Fruit fly (Drosophila melanogaster) whole organism, prepupa: ENCODE data around the gene CG7179.

Experiments
- CG10669 ChIP-seq: fragments of 200-800 bp; sonication (Bioruptor generic); optimal IDR thresholded peaks from 3 replicates; lab custom pipeline; 2018; ENCODE audit warnings: missing biosample characterization, mild to moderate bottlenecking, missing genetic modification characterization, moderate library complexity
- CG11294 ChIP-seq: fragments of 200-800 bp; sonication (Bioruptor generic); IDR thresholded peaks from 2 replicates; pipeline ENCODE4 v1.3.6; 2022; ENCODE audit warnings: missing biosample characterization, missing genetic modification characterization
- CG11762 ChIP-seq: fragments of 200-800 bp; sonication (Bioruptor generic); optimal IDR thresholded peaks from 3 replicates; lab custom pipeline; 2016; ENCODE audit warnings: missing biosample characterization, missing genetic modification characterization; ENCODE audit not compliant: insufficient read depth
- CG15336 ChIP-seq: fragments of 200-800 bp; sonication (Bioruptor generic); IDR thresholded peaks from 2 replicates; pipeline ENCODE4 v1.3.6; 2022; ENCODE audit warnings: missing biosample characterization, missing genetic modification characterization
- CG3032 ChIP-seq: fragments of 200-800 bp; optimal IDR thresholded peaks from 2 replicates; lab custom pipeline; 2019; ENCODE audit warnings: missing biosample characterization, mild to moderate bottlenecking, missing genetic modification characterization, moderate library complexity
- CG31627 ChIP-seq: fragments of 200-800 bp; sonication (Bioruptor generic); optimal IDR thresholded peaks from 3 replicates; lab custom pipeline; 2016; ENCODE audit warnings: missing biosample characterization, missing genetic modification characterization
- CG34406 ChIP-seq: fragments of 200-800 bp; sonication (Bioruptor generic); optimal IDR thresholded peaks from 3 replicates; lab custom pipeline; 2016; ENCODE audit warnings: missing biosample characterization, missing genetic modification characterization
- CG3919 ChIP-seq: fragments of 200-800 bp; sonication (Bioruptor generic); optimal IDR thresholded peaks from 3 replicates; lab custom pipeline; 2016; ENCODE audit warnings: missing biosample characterization, missing genetic modification characterization
- CG6163 ChIP-seq: fragments of 200-800 bp; sonication (Bioruptor generic); IDR thresholded peaks from 3 replicates; pipeline ENCODE4 v1.3.6; 2022; ENCODE audit warnings: missing biosample characterization, missing genetic modification characterization
- CG6276 ChIP-seq: fragments of 200-800 bp; sonication (Bioruptor generic); optimal IDR thresholded peaks from 2 replicates; lab custom pipeline; 2017; ENCODE audit warnings: missing biosample characterization, mild to moderate bottlenecking, missing genetic modification characterization
- CG6792 ChIP-seq: fragments of 200-800 bp; sonication (Bioruptor generic); optimal IDR thresholded peaks from 3 replicates; lab custom pipeline; 2016; ENCODE audit warnings: missing biosample characterization, missing genetic modification characterization
- CG6808 ChIP-seq: fragments of 200-800 bp; sonication (Bioruptor generic); optimal IDR thresholded peaks from 3 replicates; lab custom pipeline; 2017; ENCODE audit warnings: missing biosample characterization, missing genetic modification characterization, mild to moderate bottlenecking, moderate library complexity, missing genetic modification reagents
- CG6854 ChIP-seq: fragments of 200-800 bp; sonication (Bioruptor generic); optimal IDR thresholded peaks from 2 replicates; lab custom pipeline; 2017; ENCODE audit warnings: missing biosample characterization, mild to moderate bottlenecking, missing genetic modification characterization
- CG7368 ChIP-seq: fragments of 200-800 bp; sonication (Bioruptor generic); optimal IDR thresholded peaks from 3 replicates; lab custom pipeline; 2016; ENCODE audit warnings: missing biosample characterization, missing genetic modification characterization
- CG8319 ChIP-seq: fragments of 200-800 bp; sonication (Bioruptor generic); optimal IDR thresholded peaks from 3 replicates; lab custom pipeline; 2016; ENCODE audit warnings: missing biosample characterization, missing genetic modification characterization
- CG8632 ChIP-seq: fragments of 200-800 bp; sonication (Bioruptor generic); optimal IDR thresholded peaks from 3 replicates; lab custom pipeline; 2016; ENCODE audit warnings: missing biosample characterization, missing genetic modification characterization
- Eip75B ChIP-seq: fragments of 200-800 bp; sonication (Bioruptor generic); optimal IDR thresholded peaks from 3 replicates; lab custom pipeline; 2016; ENCODE audit warnings: missing biosample characterization, missing genetic modification characterization
- Eip78C ChIP-seq: fragments of 200-800 bp; sonication (Bioruptor generic); peaks from one replicate; lab custom pipeline; 2016; ENCODE audit warnings: missing biosample characterization, missing genetic modification characterization
- Eip93F ChIP-seq: fragments of 200-800 bp; sonication (Bioruptor generic); optimal IDR thresholded peaks from 2 replicates; lab custom pipeline; 2016; ENCODE audit warnings: missing biosample characterization, mild to moderate bottlenecking, missing genetic modification characterization
- Ets21C ChIP-seq: fragments of 200-800 bp; sonication (Bioruptor generic); optimal IDR thresholded peaks from 3 replicates; lab custom pipeline; 2016; ENCODE audit warnings: missing biosample characterization, missing genetic modification characterization
- Gug ChIP-seq: fragments of 200-800 bp; sonication (Bioruptor generic); IDR thresholded peaks from 2 replicates; pipeline ENCODE4 v1.3.6; 2022; ENCODE audit warnings: missing biosample characterization, missing genetic modification characterization
- Hr38 ChIP-seq: sonication (Bioruptor generic); optimal IDR thresholded peaks from 2 replicates; lab custom pipeline; 2016; ENCODE audit warnings: missing biosample characterization, missing genetic modification characterization
- Hr39 ChIP-seq: fragments of 200-800 bp; sonication (Bioruptor generic); optimal IDR thresholded peaks from 2 replicates; lab custom pipeline; 2016; ENCODE audit warnings: missing biosample characterization, missing genetic modification characterization
- Hr4 ChIP-seq: fragments of 200-800 bp; sonication (Bioruptor generic); optimal IDR thresholded peaks from 3 replicates; lab custom pipeline; 2016; ENCODE audit warnings: missing biosample characterization, missing genetic modification characterization
- OdsH ChIP-seq: fragments of 200-800 bp; sonication (Bioruptor generic); optimal IDR thresholded peaks from 3 replicates; lab custom pipeline; 2016; ENCODE audit warnings: missing biosample characterization, missing genetic modification characterization
- Sox102F ChIP-seq: fragments of 200-800 bp; sonication (Bioruptor generic); optimal IDR thresholded peaks from 2 replicates; lab custom pipeline; 2016; ENCODE audit warnings: missing biosample characterization, mild to moderate bottlenecking, missing genetic modification characterization
- Sox15 ChIP-seq: fragments of 200-800 bp; sonication (Bioruptor generic); optimal IDR thresholded peaks from 3 replicates; lab custom pipeline; 2016; ENCODE audit warnings: missing biosample characterization, missing genetic modification characterization
- achi ChIP-seq: fragments of 200-800 bp; sonication (Bioruptor generic); optimal IDR thresholded peaks from 3 replicates; lab custom pipeline; 2016; ENCODE audit warnings: missing biosample characterization, missing genetic modification characterization
- acj6 ChIP-seq: fragments of 200-800 bp; sonication (Bioruptor generic); optimal IDR thresholded peaks from 3 replicates; lab custom pipeline; 2016; ENCODE audit warnings: missing biosample characterization, missing genetic modification characterization
- cyc ChIP-seq: fragments of 200-800 bp; sonication (Bioruptor generic); optimal IDR thresholded peaks from 3 replicates; lab custom pipeline; 2016; ENCODE audit warnings: missing biosample characterization, missing genetic modification characterization
- dsx ChIP-seq: fragments of 200-800 bp; optimal IDR thresholded peaks from 3 replicates; lab custom pipeline; 2019; ENCODE audit warnings: missing biosample characterization, mild to moderate bottlenecking, missing genetic modification characterization, moderate library complexity; ENCODE audit not compliant: poor library complexity, severe bottlenecking
- eg ChIP-seq: fragments of 200-800 bp; sonication (Bioruptor generic); IDR thresholded peaks from 3 replicates; pipeline ENCODE4 v1.3.6; 2022; ENCODE audit warnings: missing biosample characterization, missing genetic modification characterization
- esn ChIP-seq: fragments of 200-800 bp; sonication (Bioruptor generic); optimal IDR thresholded peaks from 2 replicates; lab custom pipeline; 2016; ENCODE audit warnings: missing biosample characterization, mild to moderate bottlenecking, missing genetic modification characterization, moderate library complexity
- fd85E ChIP-seq: fragments of 200-800 bp; sonication (Bioruptor generic); optimal IDR thresholded peaks from 3 replicates; lab custom pipeline; 2016; ENCODE audit warnings: missing biosample characterization, missing genetic modification characterization
- fkh ChIP-seq: fragments of 200-800 bp; sonication (Bioruptor generic); optimal IDR thresholded peaks from 3 replicates; lab custom pipeline; 2017; ENCODE audit warnings: missing biosample characterization, mild to moderate bottlenecking, missing genetic modification characterization, moderate library complexity
- lz ChIP-seq: fragments of 200-800 bp; sonication (Bioruptor generic); optimal IDR thresholded peaks from 3 replicates; lab custom pipeline; 2016; ENCODE audit warnings: missing biosample characterization, missing genetic modification characterization
- pdm3 ChIP-seq: fragments of 200-800 bp; sonication (Bioruptor generic); optimal IDR thresholded peaks from 3 replicates; lab custom pipeline; 2016; ENCODE audit warnings: missing biosample characterization, missing genetic modification characterization
- salr ChIP-seq, 2 experiments: fragments of 200-800 bp; sonication (Bioruptor generic); optimal IDR thresholded peaks; 3 replicates each; lab custom pipeline; 2016 to 2018; ENCODE audit warnings: missing biosample characterization in 2 of 2, missing genetic modification characterization in 2 of 2, mild to moderate bottlenecking in 1 of 2
- spab ChIP-seq: fragments of 200-800 bp; sonication (Bioruptor generic); optimal IDR thresholded peaks from 2 replicates; lab custom pipeline; 2017; ENCODE audit warnings: missing biosample characterization, mild to moderate bottlenecking, missing genetic modification characterization, missing genetic modification reagents
- ss ChIP-seq, 2 experiments: fragments of 200-800 bp; sonication (Bioruptor generic); optimal IDR thresholded peaks; 2 replicates in 1 of 2; 3 replicates in 1 of 2; lab custom pipeline; 2017 to 2018; ENCODE audit warnings: mild to moderate bottlenecking in 2 of 2, missing biosample characterization in 2 of 2, missing genetic modification characterization in 2 of 2, moderate library complexity in 1 of 2
- topi ChIP-seq: fragments of 200-800 bp; sonication (Bioruptor generic); optimal IDR thresholded peaks from 3 replicates; lab custom pipeline; 2016; ENCODE audit warnings: missing biosample characterization, missing genetic modification characterization

The CG7179 gene

DNA sequence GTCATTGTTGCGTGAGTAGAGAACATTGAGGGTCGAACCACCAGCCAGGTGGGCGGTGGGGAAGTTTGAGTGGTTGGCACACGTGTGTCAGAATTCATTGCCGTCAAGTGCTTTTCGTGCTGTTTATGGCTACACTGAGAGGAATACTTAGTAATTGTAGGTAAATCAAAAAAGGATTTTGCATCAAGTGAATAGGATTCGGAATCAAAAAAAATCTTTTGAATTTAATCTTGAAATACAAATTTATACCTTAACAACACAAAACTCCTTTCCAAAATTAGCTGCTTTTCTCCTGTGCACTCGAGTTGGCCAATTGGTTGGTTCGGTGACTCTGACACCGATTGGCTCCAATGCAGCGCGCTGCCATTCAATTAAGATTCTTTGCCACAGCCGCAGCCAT, 23.3 kb downstream of the CG7179 start (continued):
- TF ChIP-seq fd85E (GFP tag; lab: Kevin White, UChicago): no peak
- TF ChIP-seq pdm3 (GFP tag; lab: Kevin White, UChicago): no peak
- no peak for TF ChIP-seq esn (GFP tag; lab: Kevin White, UChicago)
- TF ChIP-seq CG6808 (GFP tag; lab: Kevin White, UChicago): no peak
- TF ChIP-seq CG11762 (GFP tag; lab: Kevin White, UChicago): no peak
- peak; percentile 47 for TF ChIP-seq Hr4 (GFP tag; lab: Kevin White, UChicago)
- TF ChIP-seq CG15336 (GFP tag; lab: Robert Waterston, UW): peak; percentile 53
- peak; percentile 15 for TF ChIP-seq CG3032 (tag; lab: Kevin White, UChicago)
- no peak for TF ChIP-seq Gug (GFP tag; lab: Robert Waterston, UW)
- TF ChIP-seq topi (GFP tag; lab: Kevin White, UChicago): peak; percentile 32
- TF ChIP-seq eg: 0 out of 3 replicates have a peak, but pooled peaks have one; percentile 55
- no peak for TF ChIP-seq fkh (GFP tag; lab: Kevin White, UChicago)
- TF ChIP-seq spab: no peak
- TF ChIP-seq achi (GFP tag; lab: Kevin White, UChicago): no peak
- TF ChIP-seq CG6792: no peak
- no peak for TF ChIP-seq CG34406 (GFP tag; lab: Kevin White, UChicago)
- TF ChIP-seq CG7368 (GFP tag; lab: Kevin White, UChicago): no peak
- TF ChIP-seq salr (GFP tag; optimal IDR thresholded peaks at IDR 0.05; lab: Kevin White, UChicago): no peak

DNA sequence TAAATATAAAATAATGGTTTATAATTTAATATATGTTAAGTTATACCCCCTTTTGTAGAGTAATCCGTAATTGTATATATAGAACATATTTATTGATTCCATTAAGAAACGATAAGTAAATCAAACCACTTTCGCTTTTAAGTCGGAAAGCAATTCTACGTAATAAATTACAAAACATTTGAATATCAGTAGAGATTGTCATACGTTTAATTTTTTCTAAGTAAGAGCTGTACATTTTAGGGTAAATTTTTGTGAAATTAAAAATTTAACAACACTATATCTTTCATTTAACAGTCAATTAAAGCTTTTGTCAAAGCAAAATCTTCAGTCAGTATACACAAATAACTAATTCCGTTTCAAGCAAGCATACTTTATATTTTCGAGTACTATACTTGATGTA, 24.0 kb downstream of the CG7179 start, which contains the start of gene CG46025:
Gene CG46025 (plus strand): TSS at position 301 of the 400 bp plus-strand sequence.
- TF ChIP-seq CG8632 (GFP tag; lab: Kevin White, UChicago): no peak
- no peak for TF ChIP-seq CG31627 (GFP tag; lab: Kevin White, UChicago)
- TF ChIP-seq CG3032 (tag; lab: Kevin White, UChicago): no peak
- no peak for TF ChIP-seq lz (GFP tag; lab: Kevin White, UChicago)

DNA sequence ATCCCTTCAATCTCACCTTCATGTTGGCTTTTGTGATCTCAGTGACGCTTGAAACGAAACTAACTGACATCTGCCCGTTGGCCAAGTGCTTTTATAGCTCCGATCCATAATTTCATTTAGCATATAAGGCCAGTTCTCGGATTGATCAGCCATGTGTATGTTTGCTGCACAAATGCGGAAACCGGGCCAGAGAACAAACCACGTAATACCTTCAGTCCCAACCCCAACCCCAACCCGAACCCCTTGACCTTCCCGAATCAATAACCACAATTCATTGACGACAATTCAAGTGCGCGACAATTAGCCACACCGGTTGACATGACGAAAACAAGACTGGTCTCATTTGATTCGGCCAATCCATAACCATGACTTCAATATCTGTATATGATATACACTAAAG, 24.7 kb downstream of the CG7179 start, which contains the start of gene CG7203:
Gene CG7203 (minus strand): TSS at position 101 of the 400 bp plus-strand sequence.
- TF ChIP-seq eg (no peak), CG3919 (GFP tag; lab: Kevin White, UChicago) (no peak), Eip93F (GFP tag; lab: Kevin White, UChicago) (no peak), Eip78C (GFP tag; lab: Kevin White, UChicago) (no peak), acj6 (GFP tag; lab: Kevin White, UChicago) (no peak), Hr39 (no peak), CG6854 (GFP tag; lab: Kevin White, UChicago) (no peak), Hr4 (GFP tag; lab: Kevin White, UChicago) (no peak), CG6163 (GFP tag; lab: Robert Waterston, UW) (no peak), CG8319 (no peak), Eip75B (no peak), Hr38 (GFP tag; lab: Kevin White, UChicago) (no peak), OdsH (no peak)
- TF ChIP-seq, all 60 proteins: peak for 0

dm6 chr2L:7750631-7751161, 27.1 kb downstream of the CG7179 start:
- TF ChIP-seq ss (GFP tag; optimal IDR thresholded peaks at IDR 0.05; lab: Kevin White, UChicago) (peak in 1 of 2 experiments; percentile 98), CG8632 (GFP tag; lab: Kevin White, UChicago) (no peak), Hr4 (GFP tag; lab: Kevin White, UChicago) (no peak), Hr38 (GFP tag; lab: Kevin White, UChicago) (no peak), CG10669 (GFP tag; lab: Kevin White, UChicago) (no peak), dsx (GFP tag; lab: Kevin White, UChicago) (peak; percentile 11), CG6276 (GFP tag; lab: Kevin White, UChicago) (no peak), Ets21C (GFP tag; lab: Kevin White, UChicago) (no peak), Sox15 (GFP tag; lab: Kevin White, UChicago) (no peak), spab (no peak), CG6854 (GFP tag; lab: Kevin White, UChicago) (no peak), fd85E (GFP tag; lab: Kevin White, UChicago) (no peak), salr (GFP tag; optimal IDR thresholded peaks at IDR 0.05; lab: Kevin White, UChicago) (no peak), CG6792 (no peak), Sox102F (GFP tag; lab: Kevin White, UChicago) (no peak), Eip93F (GFP tag; lab: Kevin White, UChicago) (no peak), cyc (GFP tag; lab: Kevin White, UChicago) (no peak), CG11294 (GFP tag; lab: Robert Waterston, UW) (no peak)
